Worm (Caenorhabditis elegans) whole organism, L4 larva: ENCODE results near the gene smvt-1.
A peak's percentile ranks its signal among the peaks of the same experiment; 100 is the strongest.

ENCODE experiments used
- F10B5.3 ChIP-seq: sonication (generic microtip); optimal IDR thresholded peaks from 2 replicates; lab custom pipeline; 2016; ENCODE audit warnings: mild to moderate bottlenecking, missing genetic modification characterization, missing compliant biosample characterization
- R02D3.7 ChIP-seq: fragments of 150-350 bp; sonication (generic microtip); optimal IDR thresholded peaks from 3 replicates; lab custom pipeline; 2014; ENCODE audit warnings: missing biosample characterization, missing genetic modification characterization
- T20F7.1 ChIP-seq: fragments of 200-800 bp; sonication (Bioruptor generic); optimal IDR thresholded peaks from 2 replicates; lab custom pipeline; 2018; ENCODE audit warnings: mild to moderate bottlenecking, missing genetic modification characterization, missing compliant biosample characterization
- T26A8.4 ChIP-seq: fragments of 200-800 bp; sonication (Bioruptor generic); IDR thresholded peaks from 2 replicates; pipeline ENCODE4 v1.3.6; 2022; ENCODE audit warnings: missing genetic modification characterization, missing compliant biosample characterization
- Y5F2A.4 ChIP-seq: fragments of 200-800 bp; sonication (Bioruptor generic); optimal IDR thresholded peaks from 2 replicates; lab custom pipeline; 2018; ENCODE audit warnings: mild to moderate bottlenecking, missing genetic modification characterization, missing compliant biosample characterization
- Y75B8A.6 ChIP-seq: fragments of 200-800 bp; sonication (Bioruptor generic); IDR thresholded peaks from 2 replicates; pipeline ENCODE4 v1.3.6; 2022; ENCODE audit warnings: missing genetic modification reagents, missing genetic modification characterization, missing compliant biosample characterization
- ZK337.2 ChIP-seq: fragments of 200-800 bp; sonication (Bioruptor generic); IDR thresholded peaks from 2 replicates; pipeline ENCODE4 v1.3.6; 2022; ENCODE audit warnings: missing genetic modification reagents, missing genetic modification characterization, missing compliant biosample characterization
- ama-1 ChIP-seq: fragments of 150-350 bp; optimal IDR thresholded peaks from 2 replicates; lab custom pipeline; 2014; ENCODE audit warnings: inconsistent platforms, mixed read lengths
- arid-1 ChIP-seq: fragments of 200-800 bp; sonication (Bioruptor generic); conservative IDR thresholded peaks from 2 replicates; pipeline ENCODE4 v1.3.6; 2022; ENCODE audit warnings: missing genetic modification reagents, missing genetic modification characterization, missing compliant biosample characterization
- ceh-20 ChIP-seq: fragments of 200-800 bp; sonication (Bioruptor generic); IDR thresholded peaks from 2 replicates; pipeline ENCODE4 v1.3.6; 2022; ENCODE audit warnings: missing genetic modification reagents, missing genetic modification characterization, missing compliant biosample characterization
- ceh-32 ChIP-seq: sonication (generic microtip); optimal IDR thresholded peaks from 2 replicates; lab custom pipeline; 2016; ENCODE audit warnings: mild to moderate bottlenecking, missing genetic modification characterization, missing compliant biosample characterization; ENCODE audit not compliant: poor library complexity
- ceh-44 ChIP-seq: fragments of 200-800 bp; sonication (Bioruptor generic); IDR thresholded peaks from 2 replicates; pipeline ENCODE4 v1.3.6; 2022; ENCODE audit warnings: missing genetic modification reagents, missing genetic modification characterization, missing compliant biosample characterization
- ceh-62 ChIP-seq: sonication (generic microtip); optimal IDR thresholded peaks from 2 replicates; lab custom pipeline; 2017; ENCODE audit warnings: missing biosample characterization, missing genetic modification characterization
- ceh-82 ChIP-seq: sonication (generic microtip); optimal IDR thresholded peaks from 2 replicates; lab custom pipeline; 2017; ENCODE audit warnings: missing biosample characterization, missing genetic modification characterization
- daf-12 ChIP-seq: fragments of 150-350 bp; optimal IDR thresholded peaks from 2 replicates; lab custom pipeline; 2014; ENCODE audit warnings: missing biosample characterization, missing genetic modification reagents, missing genetic modification characterization
- daf-16 ChIP-seq, 3 experiments: sonication (generic microtip); optimal IDR thresholded peaks; 2 replicates each; lab custom pipeline; 2016 to 2017; ENCODE audit warnings: missing genetic modification characterization in 3 of 3, missing genetic modification reagents in 3 of 3, mild to moderate bottlenecking in 2 of 3, missing compliant biosample characterization in 2 of 3, missing biosample characterization in 1 of 3, moderate library complexity in 1 of 3
- daf-19 ChIP-seq: fragments of 200-800 bp; sonication (Bioruptor generic); conservative IDR thresholded peaks from 2 replicates; pipeline ENCODE4 v1.3.6; 2022; ENCODE audit warnings: missing genetic modification characterization, missing compliant biosample characterization
- dmd-8 ChIP-seq: fragments of 200-800 bp; sonication (Bioruptor generic); IDR thresholded peaks from 2 replicates; pipeline ENCODE4 v1.3.6; 2022; ENCODE audit warnings: missing genetic modification characterization, missing compliant biosample characterization
- dpl-1 ChIP-seq: fragments of 150-350 bp; optimal IDR thresholded peaks from 2 replicates; lab custom pipeline; 2014; ENCODE audit warnings: missing biosample characterization, missing genetic modification reagents, missing genetic modification characterization
- egl-43 ChIP-seq: fragments of 200-800 bp; sonication (Bioruptor generic); IDR thresholded peaks from 2 replicates; pipeline ENCODE4 v1.3.6; 2022; ENCODE audit warnings: missing genetic modification reagents, missing genetic modification characterization, missing compliant biosample characterization
- fkh-10 ChIP-seq: fragments of 150-350 bp; optimal IDR thresholded peaks from 2 replicates; lab custom pipeline; 2014; ENCODE audit warnings: missing biosample characterization, missing genetic modification reagents, missing genetic modification characterization
- fos-1 ChIP-seq: fragments of 150-350 bp; optimal IDR thresholded peaks from 2 replicates; lab custom pipeline; 2014; ENCODE audit warnings: missing biosample characterization, missing genetic modification characterization
- hlh-11 ChIP-seq: fragments of 200-800 bp; sonication (Bioruptor generic); optimal IDR thresholded peaks from 2 replicates; lab custom pipeline; 2018; ENCODE audit warnings: mild to moderate bottlenecking, missing genetic modification characterization, missing compliant biosample characterization
- hlh-30 ChIP-seq: sonication (generic microtip); optimal IDR thresholded peaks from 2 replicates; lab custom pipeline; 2017; ENCODE audit warnings: antibody characterized with exemption, mild to moderate bottlenecking, missing genetic modification characterization, missing compliant biosample characterization; ENCODE audit not compliant: insufficient read depth
- lim-7 ChIP-seq: fragments of 200-800 bp; sonication (Bioruptor generic); IDR thresholded peaks from 2 replicates; pipeline ENCODE4 v1.3.6; 2022; ENCODE audit warnings: missing genetic modification characterization, missing compliant biosample characterization
- lin-13 ChIP-seq: fragments of 150-350 bp; optimal IDR thresholded peaks from 2 replicates; lab custom pipeline; 2014; ENCODE audit warnings: missing biosample characterization, missing genetic modification reagents, missing genetic modification characterization
- lin-29 ChIP-seq: fragments of 200-800 bp; sonication (Bioruptor generic); IDR thresholded peaks from 2 replicates; pipeline ENCODE4 v1.3.6; 2022; ENCODE audit warnings: missing genetic modification reagents, missing genetic modification characterization, missing compliant biosample characterization
- lin-38 ChIP-seq: fragments of 200-800 bp; sonication (Bioruptor generic); IDR thresholded peaks from 2 replicates; pipeline ENCODE4 v1.3.6; 2022; ENCODE audit warnings: missing genetic modification reagents, missing genetic modification characterization, missing compliant biosample characterization
- lin-39 ChIP-seq: fragments of 150-350 bp; optimal IDR thresholded peaks from 2 replicates; lab custom pipeline; 2014; ENCODE audit warnings: missing biosample characterization, missing genetic modification reagents, missing genetic modification characterization
- lsy-2 ChIP-seq, 2 experiments: fragments of 150-350 bp in 1 of 2; sonication (generic microtip) in 1 of 2; optimal IDR thresholded peaks; 2 replicates each; lab custom pipeline; 2014 to 2017; ENCODE audit warnings: missing biosample characterization in 2 of 2, missing genetic modification characterization in 2 of 2
- madf-9 ChIP-seq: fragments of 200-800 bp; sonication (Bioruptor generic); conservative IDR thresholded peaks from 2 replicates; pipeline ENCODE4 v1.3.6; 2022; ENCODE audit warnings: missing genetic modification reagents, missing genetic modification characterization, missing compliant biosample characterization
- mdt-29 ChIP-seq: fragments of 200-800 bp; sonication (Bioruptor generic); IDR thresholded peaks from 2 replicates; pipeline ENCODE4 v1.3.6; 2022; ENCODE audit warnings: missing genetic modification reagents, missing genetic modification characterization, missing compliant biosample characterization
- mep-1 ChIP-seq: fragments of 150-350 bp; sonication (generic microtip); optimal IDR thresholded peaks from 3 replicates; lab custom pipeline; 2014; ENCODE audit warnings: missing biosample characterization, missing genetic modification characterization
- mes-2 ChIP-seq: sonication (generic microtip); optimal IDR thresholded peaks from 2 replicates; lab custom pipeline; 2016; ENCODE audit warnings: missing genotype, mild to moderate bottlenecking, missing genetic modification characterization, missing compliant biosample characterization; ENCODE audit not compliant: poor library complexity, severe bottlenecking
- nhr-10 ChIP-seq: fragments of 150-350 bp; optimal IDR thresholded peaks from 2 replicates; lab custom pipeline; 2014; ENCODE audit warnings: missing biosample characterization, missing genetic modification characterization
- nhr-237 ChIP-seq: sonication (generic microtip); optimal IDR thresholded peaks from 2 replicates; lab custom pipeline; 2017; ENCODE audit warnings: missing biosample characterization, missing genetic modification characterization
- nhr-25 ChIP-seq: sonication (generic microtip); optimal IDR thresholded peaks from 2 replicates; lab custom pipeline; 2017; ENCODE audit warnings: missing genetic modification characterization, mild to moderate bottlenecking, missing compliant biosample characterization, antibody characterized with exemption, moderate library complexity, borderline replicate concordance; ENCODE audit not compliant: insufficient read depth
- nhr-28 ChIP-seq: fragments of 150-350 bp; optimal IDR thresholded peaks from 2 replicates; lab custom pipeline; 2014; ENCODE audit warnings: missing biosample characterization, missing genetic modification characterization
- nhr-76 ChIP-seq: fragments of 150-350 bp; optimal IDR thresholded peaks from 2 replicates; lab custom pipeline; 2014; ENCODE audit warnings: missing biosample characterization, missing genetic modification characterization
- saeg-2 ChIP-seq: fragments of 200-800 bp; sonication (Bioruptor generic); IDR thresholded peaks from 2 replicates; pipeline ENCODE4 v1.3.6; 2022; ENCODE audit warnings: missing genetic modification reagents, missing genetic modification characterization, missing compliant biosample characterization
- skn-1 ChIP-seq: fragments of 150-350 bp; optimal IDR thresholded peaks from 2 replicates; lab custom pipeline; 2014; ENCODE audit warnings: missing biosample characterization, missing genetic modification characterization
- spr-3 ChIP-seq: fragments of 200-800 bp; sonication (Bioruptor generic); optimal IDR thresholded peaks from 2 replicates; lab custom pipeline; 2018; ENCODE audit warnings: mild to moderate bottlenecking, missing genetic modification characterization, missing compliant biosample characterization
- tra-1 ChIP-seq: fragments of 200-800 bp; sonication (Bioruptor generic); IDR thresholded peaks from 2 replicates; pipeline ENCODE4 v1.3.6; 2022; ENCODE audit warnings: missing genetic modification reagents, missing genetic modification characterization, missing compliant biosample characterization
- unc-62 ChIP-seq, 3 experiments: fragments of 150-350 bp in 1 of 3; sonication (generic microtip); optimal IDR thresholded peaks in 2 of 3; peaks in 1 of 3; 1 replicate in 1 of 3; 2 replicates in 2 of 3; lab custom pipeline; 2014 to 2017; ENCODE audit warnings: missing biosample characterization in 3 of 3, missing genetic modification characterization in 3 of 3, missing genetic modification reagents in 3 of 3, missing genotype in 1 of 3
- vab-7 ChIP-seq: fragments of 200-800 bp; sonication (Bioruptor generic); IDR thresholded peaks from 2 replicates; pipeline ENCODE4 v1.3.6; 2022; ENCODE audit warnings: missing genetic modification reagents, missing genetic modification characterization, missing compliant biosample characterization
- zfp-2 ChIP-seq: sonication (generic microtip); optimal IDR thresholded peaks from 2 replicates; lab custom pipeline; 2016; ENCODE audit warnings: mild to moderate bottlenecking, missing genetic modification characterization, missing compliant biosample characterization
- zip-11 ChIP-seq: fragments of 200-800 bp; sonication (Bioruptor generic); IDR thresholded peaks from 2 replicates; pipeline ENCODE4 v1.3.6; 2022; ENCODE audit warnings: missing genetic modification characterization, missing compliant biosample characterization
- zip-2 ChIP-seq: fragments of 150-350 bp; optimal IDR thresholded peaks from 2 replicates; lab custom pipeline; 2014; ENCODE audit warnings: missing biosample characterization, missing genetic modification characterization
- ztf-11 ChIP-seq: fragments of 150-350 bp; optimal IDR thresholded peaks from 2 replicates; lab custom pipeline; 2014; ENCODE audit warnings: missing biosample characterization, missing genetic modification characterization

smvt-1 gene

DNA sequence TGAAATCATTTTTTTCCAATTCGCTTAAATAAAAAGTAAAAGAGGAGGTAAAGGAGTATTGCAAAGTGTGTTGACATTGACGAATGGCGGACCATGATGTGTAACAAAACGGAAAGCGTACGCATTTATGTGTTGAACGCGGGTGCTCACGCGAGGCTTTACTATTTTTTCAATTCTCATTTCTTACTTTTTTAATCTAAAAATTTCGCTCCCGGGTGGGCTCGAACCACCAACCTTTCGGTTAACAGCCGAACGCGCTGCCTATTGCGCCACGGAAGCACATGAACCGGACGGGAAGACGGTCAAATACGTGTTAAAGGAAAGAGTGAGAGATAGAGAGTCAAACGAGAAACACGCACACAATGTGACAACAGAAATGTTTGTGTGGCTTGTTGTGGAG, 538 bp upstream of the smvt-1 start (continued):
- TF ChIP-seq ama-1 = no peak
- TF ChIP-seq lin-29 = no peak; the same call in 1 of the 2 replicates
- peak; percentile 87 for TF ChIP-seq vab-7 (GFP tag; lab: Robert Waterston, UW)
- peak; percentile 6 for TF ChIP-seq dpl-1 (GFP tag; lab: Kevin White, UChicago)
- peak; percentile 68 for TF ChIP-seq ceh-32 (tag; lab: Kevin White, UChicago)
- peak; percentile 11; the same call in 1 of the 2 replicates for TF ChIP-seq ceh-20 (GFP tag; lab: Robert Waterston, UW)
- no peak for TF ChIP-seq ceh-62

DNA sequence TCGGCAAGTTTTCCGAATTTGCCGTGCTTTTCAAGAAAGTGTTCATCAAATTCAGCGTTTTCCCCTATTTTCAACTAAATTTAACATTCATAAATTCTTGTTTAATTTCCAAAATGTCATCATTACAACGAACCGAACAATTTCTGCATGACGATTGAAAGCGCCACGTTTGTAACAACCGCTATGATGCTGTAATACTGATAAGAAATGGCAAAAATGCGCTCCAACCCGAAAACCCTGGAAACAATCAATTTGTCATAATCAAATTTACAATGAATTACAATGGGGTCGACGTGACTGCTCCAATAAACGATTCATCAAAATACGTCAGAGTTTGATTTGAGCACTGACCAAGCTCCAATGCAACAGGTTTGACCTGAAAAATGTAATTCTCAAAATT, 4.1 kb downstream of the smvt-1 start:
- TF ChIP-seq madf-9 (GFP tag; lab: Robert Waterston, UW) = no peak
- no peak for TF ChIP-seq saeg-2
- no peak for TF ChIP-seq ztf-11 (tag; lab: Kevin White, UChicago)
- TF ChIP-seq daf-19 (GFP tag; lab: Robert Waterston, UW) = no peak
- TF ChIP-seq vab-7 (GFP tag; lab: Robert Waterston, UW) = no peak
- TF ChIP-seq mes-2 (tag; lab: Kevin White, UChicago) = peak; percentile 1
- TF ChIP-seq lin-38 (GFP tag; lab: Robert Waterston, UW) = no peak
- TF ChIP-seq ceh-44 (GFP tag; lab: Robert Waterston, UW) = no peak
- no peak for TF ChIP-seq lsy-2 (tag; optimal IDR thresholded peaks at IDR 0.05; lab: Kevin White, UChicago)
- TF ChIP-seq daf-16 (GFP tag; optimal IDR thresholded peaks at IDR 0.05; lab: Kevin White, UChicago) = no peak
- peak; percentile 72 for TF ChIP-seq daf-16 (tag; optimal IDR thresholded peaks at IDR 0.05; lab: Kevin White, UChicago)
- TF ChIP-seq nhr-10 (tag; lab: Kevin White, UChicago) = no peak
- peak; percentile 22 for TF ChIP-seq hlh-30 (tag; lab: Kevin White, UChicago)
- peak; percentile 43 for TF ChIP-seq hlh-11 (tag; lab: Kevin White, UChicago)
- TF ChIP-seq F10B5.3 = no peak
- TF ChIP-seq lin-29 = no peak
- no peak for TF ChIP-seq zfp-2 (tag; lab: Kevin White, UChicago)
- no peak for TF ChIP-seq dmd-8
- TF ChIP-seq lim-7 (GFP tag; lab: Robert Waterston, UW) = no peak
- TF ChIP-seq egl-43 (GFP tag; lab: Robert Waterston, UW) = no peak
- TF ChIP-seq mep-1 (tag; lab: Kevin White, UChicago) = no peak
- no peak for TF ChIP-seq nhr-237
- no peak for TF ChIP-seq spr-3 (GFP tag; lab: Kevin White, UChicago)
- TF ChIP-seq fkh-10 (GFP tag; lab: Kevin White, UChicago) = no peak
- TF ChIP-seq R02D3.7 (tag; lab: Kevin White, UChicago) = no peak
- TF ChIP-seq arid-1 = no peak
- TF ChIP-seq Y5F2A.4 = no peak
- TF ChIP-seq unc-62 (GFP tag; optimal IDR thresholded peaks at IDR 0.05 in 1 of 2; lab: Kevin White, UChicago) = no peak
- TF ChIP-seq unc-62 (tag; optimal IDR thresholded peaks at IDR 0.05; lab: Kevin White, UChicago) = no peak
- TF ChIP-seq mdt-29 (GFP tag; lab: Robert Waterston, UW) = no peak
- TF ChIP-seq tra-1 = no peak
- TF ChIP-seq nhr-28 = peak; percentile 59
- no peak for TF ChIP-seq lin-39
- TF ChIP-seq zip-11 (GFP tag; lab: Robert Waterston, UW) = no peak
- TF ChIP-seq daf-12 (tag; lab: Kevin White, UChicago) = no peak
- TF ChIP-seq lin-13 = no peak
- TF ChIP-seq zip-2 (tag; lab: Kevin White, UChicago) = no peak
- no peak for TF ChIP-seq Y75B8A.6 (GFP tag; lab: Robert Waterston, UW)
- TF ChIP-seq nhr-76 (tag; lab: Kevin White, UChicago) = no peak
- no peak for TF ChIP-seq ceh-82
- no peak for TF ChIP-seq nhr-25 (tag; lab: Kevin White, UChicago)
- no peak for TF ChIP-seq T20F7.1 (GFP tag; lab: Kevin White, UChicago)
- no peak for TF ChIP-seq T26A8.4 (GFP tag; lab: Robert Waterston, UW)
- no peak for TF ChIP-seq fos-1 (tag; lab: Kevin White, UChicago)
- no peak for TF ChIP-seq ceh-62
- TF ChIP-seq ZK337.2 = no peak
- TF ChIP-seq skn-1 (tag; lab: Kevin White, UChicago) = no peak
